Fruit fly (Drosophila melanogaster): ENCODE results near the gene CG4045.

The CG4045 gene

dm6 chrX:2071878-2072817 lies 3.6 kb downstream of the CG4045 start, which contains the start of gene Rtca (continued):
- peak; percentile 47 for TF ChIP-seq repo (GFP tag; optimal IDR thresholded peaks at IDR 0.05)
- no peak for TF ChIP-seq CG3838 (GFP tag; optimal IDR thresholded peaks at IDR 0.05)
- TF ChIP-seq bcd (GFP tag; optimal IDR thresholded peaks at IDR 0.05) = peak; percentile 72
- no peak for TF ChIP-seq CG4328 (GFP tag; optimal IDR thresholded peaks at IDR 0.05)
- peak; percentile 80 for TF ChIP-seq CG12659 (GFP tag; optimal IDR thresholded peaks at IDR 0.05)
- TF ChIP-seq trh (GFP tag; optimal IDR thresholded peaks at IDR 0.05) = peak; percentile 6
- peak; percentile 64 for TF ChIP-seq CG10979 (tag; optimal IDR thresholded peaks at IDR 0.05)
- TF ChIP-seq chif (GFP tag; optimal IDR thresholded peaks at IDR 0.05) = peak; percentile 33 to 44
- 0 out of 3 replicates have a peak, but pooled peaks have one; percentile 37 for TF ChIP-seq Mrtf (GFP tag; IDR thresholded peaks at IDR 0.05)
- TF ChIP-seq Usf (GFP tag; optimal IDR thresholded peaks at IDR 0.05) = peak; percentile 18
- TF ChIP-seq CG31224 (GFP tag; IDR thresholded peaks at IDR 0.05) = peak; percentile 48; the same call in 1 of the 2 replicates
- no peak for TF ChIP-seq Spps (tag; optimal IDR thresholded peaks at IDR 0.05)
- TF ChIP-seq MESR4 (GFP tag; optimal IDR thresholded peaks at IDR 0.05) = peak; percentile 12
- peak; percentile 51 for TF ChIP-seq CG4424 (GFP tag; optimal IDR thresholded peaks at IDR 0.05)
- TF ChIP-seq Side (GFP tag; optimal IDR thresholded peaks at IDR 0.05) = peak; percentile 72
- peak; percentile 15 for TF ChIP-seq emc (GFP tag; optimal IDR thresholded peaks at IDR 0.05)
- 0 out of 2 replicates have a peak, but pooled peaks have one; percentile 8 for TF ChIP-seq Nf-YA (GFP tag; IDR thresholded peaks at IDR 0.05)
- peak; percentile 79 for TF ChIP-seq HLH3B (GFP tag; IDR thresholded peaks at IDR 0.05)
- TF ChIP-seq Asciz (GFP tag; optimal IDR thresholded peaks at IDR 0.05) = peak; percentile 48
- no peak for TF ChIP-seq CG6791 (GFP tag; IDR thresholded peaks at IDR 0.05; ENCODE audit: partially characterized antibody)
- TF ChIP-seq ab (GFP tag; optimal IDR thresholded peaks at IDR 0.05) = no peak
- TF ChIP-seq CG15601 (tag; optimal IDR thresholded peaks at IDR 0.05) = peak; percentile 4
- peak; percentile 12 for TF ChIP-seq MTF-1 (GFP tag; optimal IDR thresholded peaks at IDR 0.05; ENCODE audit: borderline replicate concordance)
- 0 out of 2 replicates have a peak, but pooled peaks have one; percentile 15 for TF ChIP-seq Poxn (GFP tag; IDR thresholded peaks at IDR 0.05)
- peak; percentile 77 for TF ChIP-seq ind (GFP tag; optimal IDR thresholded peaks at IDR 0.05)
- TF ChIP-seq CG3281 (GFP tag; optimal IDR thresholded peaks at IDR 0.05) = peak; percentile 78
- peak; percentile 64 for TF ChIP-seq CG10366 (GFP tag; IDR thresholded peaks at IDR 0.05)
- TF ChIP-seq dati (GFP tag; IDR thresholded peaks at IDR 0.05) = no peak
- peak; percentile 19 for TF ChIP-seq Nf-YB (GFP tag; optimal IDR thresholded peaks at IDR 0.05)
- peak; percentile 21 for TF ChIP-seq CG18011 (GFP tag; optimal IDR thresholded peaks at IDR 0.05)
- TF ChIP-seq abd-A (tag; optimal IDR thresholded peaks at IDR 0.05) = peak; percentile 6
- TF ChIP-seq salm (tag; optimal IDR thresholded peaks at IDR 0.05) = no peak
- peak; percentile 59 for TF ChIP-seq CG8944 (GFP tag; optimal IDR thresholded peaks at IDR 0.05)
- TF ChIP-seq CG1647 (GFP tag; optimal IDR thresholded peaks at IDR 0.05) = peak; percentile 19
- peak; percentile 71 for TF ChIP-seq CG6689 (GFP tag; IDR thresholded peaks at IDR 0.05)
- TF ChIP-seq CG3065 (GFP tag; optimal IDR thresholded peaks at IDR 0.05) = no peak
- TF ChIP-seq pb (GFP tag; optimal IDR thresholded peaks at IDR 0.05) = peak; percentile 46
- TF ChIP-seq pho (GFP tag; optimal IDR thresholded peaks at IDR 0.05) = peak; percentile 69
- peak; percentile 65 for TF ChIP-seq Xbp1 (GFP tag; optimal IDR thresholded peaks at IDR 0.05)
- peak; percentile 78 for TF ChIP-seq Antp (GFP tag; optimal IDR thresholded peaks at IDR 0.05)
- TF ChIP-seq CG9817 (tag; optimal IDR thresholded peaks at IDR 0.05) = peak; percentile 54
- TF ChIP-seq Dref (GFP tag; IDR thresholded peaks at IDR 0.05) = no peak
- peak; percentile 20; the same call in 1 of the 2 replicates for TF ChIP-seq ap (GFP tag; IDR thresholded peaks at IDR 0.05)
- TF ChIP-seq CG7963 (GFP tag; IDR thresholded peaks at IDR 0.05; ENCODE audit: partially characterized antibody) = no peak
- TF ChIP-seq fd64A (GFP tag; optimal IDR thresholded peaks at IDR 0.05) = no peak
- no peak for TF ChIP-seq grn (GFP tag; optimal IDR thresholded peaks at IDR 0.05)
- TF ChIP-seq ci (GFP tag; IDR thresholded peaks at IDR 0.05) = peak; percentile 52; the same call in 1 of the 3 replicates
- TF ChIP-seq CG10209 (GFP tag; optimal IDR thresholded peaks at IDR 0.05) = peak; percentile 66

All from whole organism, embryonic.